Fruit fly (Drosophila melanogaster): Measurements from ENCODE around the gene Non2.
A peak's percentile ranks its signal among the peaks of the same experiment; 100 is the strongest.

Gene Non2

dm6 chr3L:2773968-2774461 lies 7.2 kb downstream of the Non2 start, which contains the start of the genes CG12093 and Atg2 (continued):
- TF ChIP-seq amos (GFP tag; IDR thresholded peaks at IDR 0.05; ENCODE audit: partially characterized antibody) (peak; percentile 24; the same call in 1 of the 2 replicates), row (GFP tag; IDR thresholded peaks at IDR 0.05) (peak; percentile 95), CG1529 (GFP tag; optimal IDR thresholded peaks at IDR 0.05) (peak; percentile 80), CG14860 (GFP tag; IDR thresholded peaks at IDR 0.05; ENCODE audit: partially characterized antibody) (no peak), odd (GFP tag; optimal IDR thresholded peaks at IDR 0.05) (peak; percentile 79), inv (GFP tag; IDR thresholded peaks at IDR 0.05; ENCODE audit: partially characterized antibody) (no peak), Eip74EF (GFP tag; optimal IDR thresholded peaks at IDR 0.05) (peak in 1 of 2 experiments; percentile 62), eyg (GFP tag; optimal IDR thresholded peaks at IDR 0.05) (peak; percentile 8), CG10462 (GFP tag; optimal IDR thresholded peaks at IDR 0.05) (peak; percentile 87), Spps (tag; optimal IDR thresholded peaks at IDR 0.05) (peak; percentile 68), hkb (optimal IDR thresholded peaks at IDR 0.05) (no peak), hkb (GFP tag; IDR thresholded peaks at IDR 0.05) (peak; percentile 82), C15 (GFP tag; IDR thresholded peaks at IDR 0.05) (peak; percentile 88; the same call in 2 of the 3 replicates), CG18011 (GFP tag; optimal IDR thresholded peaks at IDR 0.05) (peak; percentile 75), Hsf (GFP tag; optimal IDR thresholded peaks at IDR 0.05) (peak; percentile 91), ftz-f1 (GFP tag; optimal IDR thresholded peaks at IDR 0.05) (peak; percentile 78), Hmr (GFP tag; optimal IDR thresholded peaks at IDR 0.05) (peak; percentile 96), Taf1 (GFP tag; IDR thresholded peaks at IDR 0.05) (peak; percentile 84), Dp (GFP tag; optimal IDR thresholded peaks at IDR 0.05) (peak; percentile 41), CG10979 (tag; optimal IDR thresholded peaks at IDR 0.05) (peak; percentile 81), cg (GFP tag; optimal IDR thresholded peaks at IDR 0.05) (no peak), nom (GFP tag; optimal IDR thresholded peaks at IDR 0.05) (peak; percentile 80), z (GFP tag; IDR thresholded peaks at IDR 0.05) (no peak), Camta (GFP tag; optimal IDR thresholded peaks at IDR 0.05) (peak; percentile 78), hbn (GFP tag; IDR thresholded peaks at IDR 0.05; ENCODE audit: partially characterized antibody) (no peak), sna (GFP tag; IDR thresholded peaks at IDR 0.05; ENCODE audit: partially characterized antibody) (no peak), BtbVII (GFP tag; optimal IDR thresholded peaks at IDR 0.05) (peak; percentile 74), h (optimal IDR thresholded peaks at IDR 0.05) (no peak), Blimp-1 (GFP tag; optimal IDR thresholded peaks at IDR 0.05) (peak; percentile 79), ash1 (GFP tag; optimal IDR thresholded peaks at IDR 0.05) (no peak), chinmo (GFP tag; IDR thresholded peaks at IDR 0.05; ENCODE audit: partially characterized antibody) (no peak), CG30403 (GFP tag; optimal IDR thresholded peaks at IDR 0.05) (peak; percentile 97), CG7372 (GFP tag; IDR thresholded peaks at IDR 0.05) (peak; percentile 92), HLHmδ (GFP tag; optimal IDR thresholded peaks at IDR 0.05) (no peak), sim (GFP tag; IDR thresholded peaks at IDR 0.05) (peak; percentile 80), CG31441 (GFP tag; IDR thresholded peaks at IDR 0.05) (peak; percentile 96), org-1 (GFP tag; optimal IDR thresholded peaks at IDR 0.05) (peak; percentile 78), wor (GFP tag; IDR thresholded peaks at IDR 0.05) (peak; percentile 89), CG11696 (GFP tag; IDR thresholded peaks at IDR 0.05) (peak; percentile 63), CG2712 (tag; optimal IDR thresholded peaks at IDR 0.05) (peak; percentile 94), zen (tag; optimal IDR thresholded peaks at IDR 0.05) (peak; percentile 87), CHES-1-like (GFP tag; optimal IDR thresholded peaks at IDR 0.05) (peak; percentile 69), nerfin-1 (tag; optimal IDR thresholded peaks at IDR 0.05) (peak; percentile 88), Tbp (GFP tag; optimal IDR thresholded peaks at IDR 0.05) (no peak), Dad (GFP tag; optimal IDR thresholded peaks at IDR 0.05) (peak; percentile 60), chn (GFP tag; optimal IDR thresholded peaks at IDR 0.05) (peak; percentile 89), CG6272 (GFP tag; IDR thresholded peaks at IDR 0.05) (peak; percentile 90), CG11723 (GFP tag; optimal IDR thresholded peaks at IDR 0.05) (peak; percentile 78), TFAM (GFP tag; optimal IDR thresholded peaks at IDR 0.05) (peak; percentile 45), Sox100B (GFP tag; optimal IDR thresholded peaks at IDR 0.05) (no peak), gsb (GFP tag; IDR thresholded peaks at IDR 0.05) (peak; percentile 90)

Measured in whole organism, embryonic.